Fruit fly (Drosophila melanogaster): ENCODE results near the gene CG18666.

The CG18666 gene

DNA sequence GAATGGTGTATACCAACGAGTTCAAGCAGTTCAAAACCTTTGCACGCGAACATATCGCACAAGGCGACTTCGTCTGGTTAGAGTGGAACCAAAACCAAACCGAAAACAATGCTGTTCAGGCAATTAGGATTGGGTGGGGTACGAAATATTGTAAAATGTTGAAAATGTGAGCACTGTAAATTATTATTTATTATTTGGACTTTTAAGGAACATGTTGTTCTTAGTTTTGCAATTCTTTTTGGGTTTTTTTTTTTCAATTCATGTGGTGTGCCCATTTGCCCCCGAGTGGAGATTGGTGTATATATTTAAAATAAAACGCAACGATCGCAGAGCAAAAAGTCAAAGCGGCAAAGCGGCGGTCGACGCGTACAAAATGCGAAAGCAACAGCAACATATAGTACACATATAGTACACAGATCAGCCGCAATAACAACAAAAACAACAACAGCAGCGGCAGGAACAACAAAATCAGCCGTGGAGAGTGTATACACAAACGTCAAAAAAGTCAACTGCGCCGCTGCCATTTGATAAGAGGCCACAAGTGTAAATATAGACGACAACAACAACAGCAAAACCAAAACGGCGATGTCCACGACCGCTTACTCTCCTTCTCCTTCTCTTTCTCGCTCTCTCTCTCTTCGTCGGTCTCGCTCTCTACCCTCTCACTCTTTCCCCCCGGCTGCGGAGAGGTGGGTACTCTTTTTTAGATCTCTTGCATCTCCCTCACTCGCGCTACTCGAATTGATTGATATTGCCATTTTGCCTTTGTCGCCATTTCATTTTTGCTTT, 10.3 kb downstream of the CG18666 start (continued):
- TF ChIP-seq Ada2b (GFP tag; IDR thresholded peaks at IDR 0.05) (0 out of 2 replicates have a peak, but pooled peaks have one; percentile 15), CG11695 (GFP tag; IDR thresholded peaks at IDR 0.05) (peak; percentile 51), otp (GFP tag; IDR thresholded peaks at IDR 0.05) (peak; percentile 18; the same call in 1 of the 3 replicates), Dbx (GFP tag; IDR thresholded peaks at IDR 0.05) (0 out of 3 replicates have a peak, but pooled peaks have one; percentile 42), crol (GFP tag; IDR thresholded peaks at IDR 0.05) (peak; percentile 93), CG15696 (tag; optimal IDR thresholded peaks at IDR 0.05) (peak; percentile 58), nau (GFP tag; optimal IDR thresholded peaks at IDR 0.05) (peak; percentile 72), eve (GFP tag; optimal IDR thresholded peaks at IDR 0.05) (peak in 1 of 2 experiments; percentile 34), oc (tag; optimal IDR thresholded peaks at IDR 0.05) (peak; percentile 44), Deaf1 (tag; optimal IDR thresholded peaks at IDR 0.05) (peak; percentile 46), H2.0 (GFP tag; IDR thresholded peaks at IDR 0.05) (peak; percentile 41), CG10209 (GFP tag; optimal IDR thresholded peaks at IDR 0.05) (peak; percentile 33), CG17612 (GFP tag; IDR thresholded peaks at IDR 0.05) (no peak), E2f2 (GFP tag; IDR thresholded peaks at IDR 0.05) (peak; percentile 18; the same call in 1 of the 2 replicates), lilli (GFP tag; optimal IDR thresholded peaks at IDR 0.05) (peak; percentile 63), ftz-f1 (GFP tag; optimal IDR thresholded peaks at IDR 0.05) (no peak), tgo (GFP tag; IDR thresholded peaks at IDR 0.05) (peak; percentile 45; the same call in 2 of the 3 replicates), CG3163 (GFP tag; optimal IDR thresholded peaks at IDR 0.05) (peak; percentile 87), CG1024 (GFP tag; IDR thresholded peaks at IDR 0.05) (no peak; the same call in 1 of the 2 replicates), Fer2 (tag; optimal IDR thresholded peaks at IDR 0.05) (peak; percentile 0), CG3065 (GFP tag; optimal IDR thresholded peaks at IDR 0.05) (no peak), CG2875 (GFP tag; optimal IDR thresholded peaks at IDR 0.05) (peak; percentile 72), Dll (GFP tag; IDR thresholded peaks at IDR 0.05; ENCODE audit: partially characterized antibody) (no peak), disco-r (GFP tag; optimal IDR thresholded peaks at IDR 0.05) (peak; percentile 39), Chrac-16 (GFP tag; optimal IDR thresholded peaks at IDR 0.05) (peak; percentile 19), CG12155 (GFP tag; optimal IDR thresholded peaks at IDR 0.05) (peak; percentile 31), ken (GFP tag; IDR thresholded peaks at IDR 0.05) (no peak), gcm (GFP tag; optimal IDR thresholded peaks at IDR 0.05) (peak; percentile 16), run (tag; optimal IDR thresholded peaks at IDR 0.05) (no peak), CG15514 (GFP tag; optimal IDR thresholded peaks at IDR 0.05) (peak; percentile 41), cwo (GFP tag; optimal IDR thresholded peaks at IDR 0.05) (peak; percentile 45), Blimp-1 (GFP tag; optimal IDR thresholded peaks at IDR 0.05) (peak; percentile 13), ro (GFP tag; IDR thresholded peaks at IDR 0.05) (no peak), CG14441 (GFP tag; IDR thresholded peaks at IDR 0.05) (peak; percentile 49), Drgx (GFP tag; IDR thresholded peaks at IDR 0.05) (peak; percentile 42), Xbp1 (GFP tag; optimal IDR thresholded peaks at IDR 0.05) (peak; percentile 17), sc (optimal IDR thresholded peaks at IDR 0.05) (no peak), sc (GFP tag; optimal IDR thresholded peaks at IDR 0.05) (no peak), row (GFP tag; IDR thresholded peaks at IDR 0.05) (peak; percentile 51), CG8281 (tag; optimal IDR thresholded peaks at IDR 0.05) (peak; percentile 7), Awh (GFP tag; IDR thresholded peaks at IDR 0.05) (peak; percentile 52; the same call in 1 of the 2 replicates), CG6854 (GFP tag; optimal IDR thresholded peaks at IDR 0.05) (peak; percentile 18), GATAe (GFP tag; conservative IDR thresholded peaks at IDR 0.05) (no peak), D19A (tag; optimal IDR thresholded peaks at IDR 0.05) (peak; percentile 71), CG12219 (GFP tag; optimal IDR thresholded peaks at IDR 0.05) (peak; percentile 36), CG17359 (tag; optimal IDR thresholded peaks at IDR 0.05) (peak; percentile 30), CG12299 (tag; optimal IDR thresholded peaks at IDR 0.05) (peak; percentile 18), CG15269 (tag; optimal IDR thresholded peaks at IDR 0.05) (peak; percentile 36)

Data from whole organism, embryonic.